Fruit fly (Drosophila melanogaster) whole organism: ENCODE measurements around the gene CG42709.
A peak's percentile ranks its signal among the peaks of the same experiment; 100 is the strongest.

ENCODE experiments used
- CG8478 ChIP-seq: fragments of >200 bp; optimal IDR thresholded peaks from 2 replicates; lab custom pipeline; 2018; ENCODE audit warnings: inconsistent platforms
- Dll ChIP-seq: fragments of >200 bp; optimal IDR thresholded peaks from 2 replicates; lab custom pipeline; 2017
- EcR ChIP-seq, 2 experiments: fragments of >200 bp; optimal IDR thresholded peaks; 2 replicates each; lab custom pipeline; 2017; ENCODE audit warnings: missing biosample characterization in 2 of 2, missing genetic modification characterization in 2 of 2, missing genetic modification reagents in 2 of 2
- pan ChIP-seq: fragments of >200 bp; optimal IDR thresholded peaks from 2 replicates; lab custom pipeline; 2017
- psq ChIP-seq: fragments of >200 bp; optimal IDR thresholded peaks from 2 replicates; lab custom pipeline; 2017
- usp ChIP-seq: fragments of >200 bp; optimal IDR thresholded peaks from 2 replicates; lab custom pipeline; 2017; ENCODE audit warnings: missing biosample characterization, missing genetic modification characterization, mixed read lengths

The CG42709 gene

DNA sequence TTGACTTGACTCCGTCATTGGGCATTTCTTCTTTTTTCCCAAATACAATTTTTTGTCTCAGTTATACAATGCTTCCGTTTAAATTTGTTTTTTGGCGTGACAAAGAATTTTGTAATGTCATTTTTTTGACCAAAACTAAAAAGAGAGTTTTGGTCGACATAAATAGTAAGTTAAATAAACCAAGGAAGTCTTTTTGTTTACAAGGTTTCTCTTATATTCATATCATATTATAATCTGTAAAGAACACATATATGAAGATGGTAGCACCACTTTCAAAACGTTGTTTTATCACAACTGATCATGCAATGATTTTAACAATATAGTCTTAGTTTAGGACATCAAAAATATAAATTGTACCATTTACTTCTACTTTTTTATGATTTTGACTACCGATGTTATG lies 9.0 kb upstream of the CG42709 start, which contains the start of the genes CG10969 and CG17666:
Gene CG10969 (minus strand): TSS at position 101 of the 400 bp plus-strand sequence.
Gene CG17666 (plus strand): TSS at position 329 of the 400 bp plus-strand sequence.
- no peak for TF ChIP-seq usp (GFP tag; lab: Kevin White, UChicago)
- no peak for TF ChIP-seq psq
- no peak for TF ChIP-seq EcR (GFP tag; optimal IDR thresholded peaks at IDR 0.05; lab: Kevin White, UChicago)
- no peak for TF ChIP-seq Dll (lab: Kevin White, UChicago)
- TF ChIP-seq pan (lab: Kevin White, UChicago), result no peak
- no peak for TF ChIP-seq CG8478 (lab: Kevin White, UChicago)

DNA sequence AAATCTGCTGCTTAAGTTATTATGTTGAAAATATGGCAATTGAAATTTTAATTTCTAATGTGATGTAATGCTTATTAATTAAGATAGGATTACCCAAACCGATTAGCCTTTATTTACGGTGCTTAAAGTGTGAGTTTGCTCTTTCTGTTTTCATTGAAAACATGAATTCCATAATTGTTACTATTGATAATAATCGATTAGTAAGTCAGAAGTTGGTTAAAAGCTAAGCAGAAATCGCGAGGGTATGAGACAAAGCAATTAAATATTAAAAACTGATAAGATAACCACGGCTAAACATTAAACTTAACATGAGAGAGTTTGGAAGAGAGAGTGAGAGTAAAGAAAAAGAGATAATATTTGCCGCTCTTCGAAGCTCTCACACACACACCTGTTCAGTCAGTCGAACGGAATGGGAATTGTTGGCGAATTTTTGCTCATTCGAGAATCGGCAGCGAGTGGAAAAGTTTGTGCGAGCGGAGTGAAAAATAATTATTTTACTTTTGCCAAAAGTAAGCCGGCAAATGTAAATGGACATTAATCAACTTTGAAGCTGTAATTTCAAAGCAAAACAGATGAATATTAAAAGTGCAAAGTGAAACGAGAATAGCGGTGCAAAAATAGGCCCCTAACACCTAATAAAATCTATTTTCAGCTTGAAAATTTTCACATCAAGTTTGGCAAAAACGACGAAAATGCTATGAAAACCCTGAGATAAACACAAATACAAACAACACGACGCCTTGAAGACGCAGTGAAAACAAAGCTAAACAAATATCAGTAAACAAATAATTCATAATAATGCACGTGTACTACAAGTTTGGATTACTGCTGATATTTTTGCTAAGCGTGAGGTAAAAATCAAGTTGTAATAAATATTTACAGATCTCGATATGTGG lies 1.0 kb downstream of the CG42709 start:
- TF ChIP-seq EcR (GFP tag; optimal IDR thresholded peaks at IDR 0.05; lab: Kevin White, UChicago) (no peak), usp (GFP tag; lab: Kevin White, UChicago) (no peak), Dll (lab: Kevin White, UChicago) (no peak), pan (lab: Kevin White, UChicago) (no peak), psq (no peak), CG8478 (lab: Kevin White, UChicago) (no peak)

DNA sequence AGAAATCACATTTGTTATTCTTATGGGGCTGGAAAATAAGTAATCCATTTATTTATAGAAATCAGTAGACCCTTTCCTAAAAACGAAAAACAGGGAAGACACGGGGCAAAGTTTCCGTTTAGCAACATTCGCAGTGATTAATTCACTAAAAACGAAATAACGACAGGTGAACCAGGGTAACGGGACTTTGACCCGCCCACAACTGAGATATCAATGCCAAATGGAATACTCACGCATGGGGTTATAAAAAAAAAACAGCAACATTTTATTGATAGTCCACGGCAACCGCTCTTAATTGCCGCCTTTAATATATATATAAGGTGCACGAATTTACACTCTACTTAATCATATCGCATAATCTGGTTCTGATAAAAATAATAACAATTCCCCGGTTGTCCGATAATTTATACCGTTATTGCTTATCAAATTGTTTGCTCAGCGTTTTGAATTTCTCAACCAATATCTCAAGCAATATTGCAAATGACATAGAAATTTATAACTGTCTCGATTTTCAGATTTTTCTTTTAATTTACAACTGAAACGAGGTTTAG lies 1.8 kb downstream of the CG42709 start:
- no peak for TF ChIP-seq usp (GFP tag; lab: Kevin White, UChicago)
- no peak for TF ChIP-seq EcR (GFP tag; optimal IDR thresholded peaks at IDR 0.05; lab: Kevin White, UChicago)
- TF ChIP-seq Dll (lab: Kevin White, UChicago), result no peak
- no peak for TF ChIP-seq pan (lab: Kevin White, UChicago)
- TF ChIP-seq psq, result no peak
- TF ChIP-seq CG8478 (lab: Kevin White, UChicago), result no peak

DNA sequence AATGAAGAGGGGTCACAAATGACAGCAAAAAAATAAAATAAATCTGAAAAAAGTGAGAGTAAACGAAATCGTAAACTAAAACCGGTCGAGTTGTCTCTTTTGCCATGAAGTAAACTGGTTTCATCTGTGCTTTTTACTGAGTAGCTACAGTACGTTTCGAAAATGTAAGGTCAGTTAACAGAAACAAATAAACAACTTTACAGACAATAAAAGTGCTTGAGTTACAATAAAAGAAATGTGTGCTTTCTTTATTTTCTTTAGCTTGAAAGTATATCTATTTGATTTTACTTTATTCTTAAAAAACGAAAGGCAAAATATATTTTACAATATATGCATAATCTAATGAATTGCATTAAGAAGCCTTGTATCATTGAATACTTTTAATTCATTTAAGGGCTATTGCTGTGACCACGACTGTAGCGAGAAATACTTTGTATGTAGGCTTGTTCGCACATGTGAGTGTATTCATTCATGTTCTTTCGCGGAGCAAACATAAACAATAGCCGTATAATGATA lies 3.0 kb downstream of the CG42709 start:
- TF ChIP-seq CG8478 (lab: Kevin White, UChicago) (no peak), psq (no peak), pan (lab: Kevin White, UChicago) (no peak), usp (GFP tag; lab: Kevin White, UChicago) (no peak), EcR (GFP tag; optimal IDR thresholded peaks at IDR 0.05; lab: Kevin White, UChicago) (no peak), Dll (lab: Kevin White, UChicago) (no peak)

DNA sequence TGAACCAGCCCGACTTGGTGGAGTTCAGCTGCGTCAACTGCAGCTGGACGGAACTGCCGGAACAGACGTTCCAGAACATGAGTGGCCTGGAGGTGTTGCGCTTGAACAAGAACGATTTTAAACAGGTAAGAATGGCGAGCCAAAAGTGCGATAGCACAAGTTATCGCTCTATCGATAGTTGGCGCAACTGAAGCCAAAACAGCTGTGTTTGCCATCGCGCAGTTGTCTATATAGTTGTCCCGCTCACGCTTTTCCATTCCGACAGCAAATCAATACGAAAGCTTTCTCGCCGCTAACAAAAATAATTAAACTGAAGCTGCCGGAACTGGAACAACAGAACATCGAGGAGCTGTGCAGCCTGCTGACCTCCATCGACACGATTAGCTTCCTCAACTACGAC lies 4.5 kb downstream of the CG42709 start:
- TF ChIP-seq CG8478 (lab: Kevin White, UChicago) (peak; percentile 47), EcR (GFP tag; optimal IDR thresholded peaks at IDR 0.05; lab: Kevin White, UChicago) (no peak)

DNA sequence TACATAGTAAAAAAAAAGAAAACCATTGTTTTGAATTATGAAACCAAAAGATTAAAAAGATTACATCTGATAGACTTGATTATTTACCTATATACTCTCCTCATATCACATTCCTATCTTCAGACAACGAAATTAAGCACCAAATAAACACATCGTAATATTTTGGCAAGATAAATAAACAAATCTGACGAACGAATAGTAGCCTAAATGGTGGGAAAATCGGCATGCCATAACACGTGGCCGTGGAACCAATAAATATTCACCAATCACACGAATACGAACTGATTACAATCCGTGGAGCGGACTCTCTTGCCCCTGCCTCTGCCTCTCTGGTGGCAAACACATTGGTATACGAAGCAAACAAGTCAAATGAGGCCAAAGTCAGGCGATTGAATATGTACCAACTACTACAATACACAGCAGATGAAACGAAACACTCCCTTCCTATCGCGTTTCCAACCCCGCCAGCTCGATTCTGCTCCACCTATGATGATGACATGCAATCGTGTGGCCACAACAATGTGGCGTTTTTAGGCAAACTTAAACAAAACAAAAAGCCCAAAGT lies 6.2 kb downstream of the CG42709 start:
- TF ChIP-seq pan (lab: Kevin White, UChicago) (no peak), CG8478 (lab: Kevin White, UChicago) (no peak), Dll (lab: Kevin White, UChicago) (no peak), psq (no peak), usp (GFP tag; lab: Kevin White, UChicago) (no peak), EcR (GFP tag; optimal IDR thresholded peaks at IDR 0.05; lab: Kevin White, UChicago) (no peak)

DNA sequence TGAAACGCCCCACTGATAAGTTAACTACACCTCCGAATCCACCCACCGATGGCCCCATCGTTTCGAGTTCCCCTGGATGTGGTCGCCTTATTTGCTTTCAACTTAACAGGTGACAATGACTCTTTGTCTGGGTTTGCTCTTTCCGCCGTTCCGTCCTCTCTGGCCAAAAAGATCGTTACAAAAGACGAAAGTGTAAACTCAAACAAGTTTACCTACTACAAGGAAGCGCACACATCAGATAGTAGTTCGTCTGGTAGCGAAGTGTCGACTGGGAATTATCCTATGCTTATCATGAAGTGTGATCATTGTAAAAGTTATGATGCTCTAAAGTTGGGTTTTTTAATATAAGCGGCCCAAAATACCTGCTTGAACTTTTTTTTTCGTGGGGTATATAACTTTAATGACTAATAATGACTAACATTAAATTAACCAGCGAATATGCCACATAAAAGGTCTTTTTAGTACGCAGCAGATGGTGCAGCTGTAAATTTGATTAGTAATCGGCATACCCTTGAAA lies 8.9 kb downstream of the CG42709 start:
- no peak for TF ChIP-seq usp (GFP tag; lab: Kevin White, UChicago)
- no peak for TF ChIP-seq pan (lab: Kevin White, UChicago)
- no peak for TF ChIP-seq psq
- no peak for TF ChIP-seq Dll (lab: Kevin White, UChicago)
- peak in 1 of 2 experiments; percentile 20 for TF ChIP-seq EcR (GFP tag; optimal IDR thresholded peaks at IDR 0.05; lab: Kevin White, UChicago)
- no peak for TF ChIP-seq CG8478 (lab: Kevin White, UChicago)

DNA sequence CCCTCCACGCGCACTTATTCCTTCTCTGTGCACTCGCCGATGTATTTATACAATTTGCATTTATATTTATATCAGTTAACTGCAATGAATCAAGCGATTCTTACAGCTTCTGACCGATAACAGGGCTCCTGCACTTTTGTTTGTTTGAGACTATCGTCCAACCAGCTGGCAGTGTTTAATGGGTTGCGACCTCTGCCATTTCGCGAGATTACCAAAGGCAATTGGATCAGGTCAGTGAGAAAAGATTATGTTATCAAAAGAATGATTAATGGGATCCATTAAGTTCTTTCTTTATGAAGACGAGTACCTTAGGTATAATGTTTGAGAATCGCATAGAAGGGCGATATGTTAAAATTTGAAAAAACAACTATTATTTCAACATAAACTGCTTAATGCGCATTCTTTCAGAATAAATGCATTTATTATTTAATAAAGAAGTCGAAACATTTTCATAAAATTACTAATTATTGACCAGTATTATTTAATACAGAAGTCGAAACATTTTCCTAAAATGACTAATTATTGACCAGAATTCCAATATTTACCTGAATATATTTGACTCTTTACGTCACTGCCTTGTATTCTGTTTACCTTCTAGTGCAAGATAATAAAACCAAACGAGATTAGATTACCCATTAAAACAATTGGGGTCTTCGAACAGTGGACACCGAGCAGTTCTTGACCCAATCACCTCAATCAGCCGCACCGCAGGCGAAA lies 9.6 kb downstream of the CG42709 start:
- no peak for TF ChIP-seq EcR (GFP tag; optimal IDR thresholded peaks at IDR 0.05; lab: Kevin White, UChicago)
- no peak for TF ChIP-seq CG8478 (lab: Kevin White, UChicago)
- no peak for TF ChIP-seq pan (lab: Kevin White, UChicago)
- TF ChIP-seq psq, result no peak
- TF ChIP-seq Dll (lab: Kevin White, UChicago), result no peak
- no peak for TF ChIP-seq usp (GFP tag; lab: Kevin White, UChicago)

DNA sequence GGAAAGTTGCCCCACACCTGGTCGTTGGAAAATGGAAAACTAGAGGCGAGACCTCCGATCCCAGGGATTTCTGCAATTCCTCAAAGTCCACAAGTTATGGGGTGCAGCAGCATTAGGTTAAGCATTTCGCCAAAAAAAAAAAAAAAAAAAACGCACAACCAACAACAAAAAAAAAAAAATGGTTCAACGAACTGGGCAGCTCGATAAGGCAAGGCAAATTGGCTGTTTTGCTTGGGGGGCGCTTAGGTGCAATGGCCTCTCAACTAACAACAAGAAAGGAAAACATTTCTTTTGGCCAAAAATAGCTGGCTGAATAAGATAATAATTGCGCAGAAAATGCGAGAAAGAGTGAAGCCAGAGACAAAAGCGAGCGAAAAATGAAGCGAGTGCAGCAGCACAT lies 10.2 kb downstream of the CG42709 start:
- TF ChIP-seq CG8478 (lab: Kevin White, UChicago) (no peak), Dll (lab: Kevin White, UChicago) (no peak), usp (GFP tag; lab: Kevin White, UChicago) (no peak), psq (no peak), EcR (GFP tag; optimal IDR thresholded peaks at IDR 0.05; lab: Kevin White, UChicago) (peak; percentile 75 to 88), pan (lab: Kevin White, UChicago) (no peak)

DNA sequence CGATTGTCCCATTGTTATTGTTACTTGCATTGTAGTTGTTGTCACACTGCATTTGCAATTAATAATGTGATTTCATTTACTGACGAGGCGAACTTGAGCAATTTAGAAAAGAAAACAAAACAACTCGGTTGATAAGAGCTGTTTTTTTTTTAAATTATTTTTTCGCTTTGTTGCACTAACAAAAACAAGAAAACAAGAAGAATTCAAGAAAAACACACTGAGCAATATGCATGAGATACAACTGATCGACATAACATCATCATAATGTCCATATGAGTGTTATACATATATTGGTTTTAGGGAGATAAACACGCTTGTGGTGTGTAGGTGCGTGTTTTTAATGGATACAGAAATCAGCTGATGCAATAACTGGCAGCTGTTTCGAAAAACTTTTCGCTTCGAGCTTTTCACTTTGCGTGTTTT lies 12.5 kb downstream of the CG42709 start:
- TF ChIP-seq pan (lab: Kevin White, UChicago) (no peak), CG8478 (lab: Kevin White, UChicago) (no peak), Dll (lab: Kevin White, UChicago) (no peak), EcR (GFP tag; optimal IDR thresholded peaks at IDR 0.05; lab: Kevin White, UChicago) (no peak)
